Fruit fly (Drosophila melanogaster): ENCODE data around the gene CG12684.
A peak's percentile ranks its signal among the peaks of the same experiment; 100 is the strongest.

dm6 chrX:4596467-4597183 lies 24.9 kb upstream of the CG12684 start:
- peak; percentile 77 for TF ChIP-seq svp (GFP tag)
- TF ChIP-seq fd85E (GFP tag; optimal IDR thresholded peaks at IDR 0.05), result no peak
- TF ChIP-seq CG1621 (tag; optimal IDR thresholded peaks at IDR 0.05), result peak; percentile 7
- no peak for TF ChIP-seq Hr39 (GFP tag; optimal IDR thresholded peaks at IDR 0.05)
- TF ChIP-seq CG8119 (GFP tag; IDR thresholded peaks at IDR 0.05), result no peak
- TF ChIP-seq Ets96B (tag; optimal IDR thresholded peaks at IDR 0.05), result no peak
- TF ChIP-seq salr (GFP tag; optimal IDR thresholded peaks at IDR 0.05), result no peak
- no peak for TF ChIP-seq OdsH (GFP tag; optimal IDR thresholded peaks at IDR 0.05)
- no peak for TF ChIP-seq Sox102F (GFP tag; optimal IDR thresholded peaks at IDR 0.05)
